Fruit fly (Drosophila melanogaster): ENCODE measurements around the gene CG7611.

- no peak for TF ChIP-seq Pif1A (GFP tag; optimal IDR thresholded peaks at IDR 0.05)
- no peak for TF ChIP-seq CG8159 (tag; optimal IDR thresholded peaks at IDR 0.05)
- no peak for TF ChIP-seq fd96Ca (GFP tag; IDR thresholded peaks at IDR 0.05)
- no peak for TF ChIP-seq CG12605 (GFP tag; IDR thresholded peaks at IDR 0.05)
- no peak for TF ChIP-seq CG9948 (tag; optimal IDR thresholded peaks at IDR 0.05)
- TF ChIP-seq Ets98B (GFP tag; IDR thresholded peaks at IDR 0.05) = no peak
- no peak for TF ChIP-seq Pif1B (GFP tag; optimal IDR thresholded peaks at IDR 0.05)
- no peak for TF ChIP-seq CG10348 (GFP tag; IDR thresholded peaks at IDR 0.05)
- TF ChIP-seq CG17806 (tag; optimal IDR thresholded peaks at IDR 0.05) = no peak
- no peak for TF ChIP-seq CG15710 (tag; optimal IDR thresholded peaks at IDR 0.05)
- TF ChIP-seq CG32121 (GFP tag; IDR thresholded peaks at IDR 0.05) = no peak
Observed at dm6 chr3L:21538893-21539244, 15.9 kb downstream of the CG7611 start.

Measured in whole organism, pupa.